Fruit fly (Drosophila melanogaster) S2 (cell line): ENCODE measurements around the gene Traf4.

Experiments used
- CG8478 ChIP-seq: fragments of >200 bp; optimal IDR thresholded peaks from 2 replicates; lab custom pipeline; 2018
- CTCF ChIP-seq, 2 experiments: fragments of >200 bp; optimal IDR thresholded peaks; 2 replicates each; lab custom pipeline; 2018

- TF ChIP-seq CTCF (optimal IDR thresholded peaks at IDR 0.05; lab: Kevin White, UChicago): no peak
- TF ChIP-seq CG8478 (lab: Kevin White, UChicago): no peak
Measured at dm6 chr2L:4324254-4324653, 37.5 kb upstream of the Traf4 start, which contains the start of gene bdl.
